Fruit fly (Drosophila melanogaster): ENCODE data around the gene IntS12.

DNA sequence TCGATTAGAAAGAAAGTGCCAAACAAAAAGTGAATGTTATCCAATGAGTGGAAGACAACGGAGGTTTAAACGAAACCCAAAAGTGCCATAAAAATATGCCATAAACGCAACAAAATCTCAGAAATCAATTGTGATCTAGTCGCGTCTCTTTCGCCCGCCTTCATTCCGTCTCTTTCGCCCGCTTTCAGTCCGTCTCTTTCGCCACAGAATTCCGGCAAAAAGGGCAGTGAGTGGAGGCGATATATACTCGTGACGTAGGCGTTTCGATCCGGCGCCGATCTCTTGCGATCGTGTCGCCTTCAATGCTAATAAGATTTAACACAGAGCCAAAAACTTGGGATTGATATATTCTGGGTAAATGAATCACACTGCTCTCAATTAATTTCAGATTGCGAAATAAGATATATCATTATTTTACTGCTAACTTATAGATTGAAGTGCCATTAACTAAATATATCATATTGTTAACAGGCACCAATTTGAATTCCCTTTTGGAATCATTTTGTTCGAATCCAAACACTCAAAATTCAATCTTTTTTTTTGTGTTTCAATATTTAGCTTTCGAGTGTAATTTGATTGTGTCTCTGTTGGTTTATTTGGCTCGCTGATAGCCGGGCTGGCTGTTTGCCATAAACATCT, 25.0 kb downstream of the IntS12 start:
- TF ChIP-seq fkh (GFP tag; optimal IDR thresholded peaks at IDR 0.05) (peak; percentile 13), CG16779 (tag; optimal IDR thresholded peaks at IDR 0.05) (no peak), Blimp-1 (GFP tag; optimal IDR thresholded peaks at IDR 0.05) (no peak), CG6854 (GFP tag; optimal IDR thresholded peaks at IDR 0.05) (no peak), CG11294 (GFP tag; IDR thresholded peaks at IDR 0.05) (no peak), net (GFP tag; optimal IDR thresholded peaks at IDR 0.05) (no peak), CG32006 (GFP tag; optimal IDR thresholded peaks at IDR 0.05) (peak; percentile 45)

All from whole organism, prepupa.